Fruit fly (Drosophila melanogaster) whole organism, embryonic: ENCODE measurements around the gene CG15047.

Experiments used
- Adf1 ChIP-seq: fragments of 200-800 bp; sonication (Bioruptor generic); IDR thresholded peaks from 2 replicates; pipeline ENCODE4 v1.3.6; 2022; ENCODE audit warnings: missing biosample characterization, missing genetic modification characterization
- CG11247 ChIP-seq: fragments of 200-800 bp; sonication (Bioruptor generic); IDR thresholded peaks from 2 replicates; pipeline ENCODE4 v1.3.6; 2022; ENCODE audit warnings: missing biosample characterization, missing genetic modification characterization
- CG12071 ChIP-seq: fragments of 200-800 bp; sonication (Bioruptor generic); optimal IDR thresholded peaks from 3 replicates; lab custom pipeline; 2018; ENCODE audit warnings: missing biosample characterization, mild to moderate bottlenecking, missing genetic modification characterization
- CG15269 ChIP-seq: fragments of 200-800 bp; sonication (Bioruptor generic); optimal IDR thresholded peaks from 2 replicates; lab custom pipeline; 2018; ENCODE audit warnings: missing biosample characterization, mild to moderate bottlenecking, missing genetic modification characterization, moderate library complexity
- CG1603 ChIP-seq: fragments of 200-800 bp; sonication (Bioruptor generic); optimal IDR thresholded peaks from 2 replicates; lab custom pipeline; 2019; ENCODE audit warnings: missing biosample characterization, mild to moderate bottlenecking, missing genetic modification characterization, moderate library complexity
- CG34422 ChIP-seq: fragments of 200-800 bp; sonication (Bioruptor generic); IDR thresholded peaks from 3 replicates; pipeline ENCODE4 v1.3.6; 2022; ENCODE audit warnings: missing biosample characterization, missing genetic modification characterization
- CG6272 ChIP-seq: fragments of 200-800 bp; sonication (Bioruptor generic); IDR thresholded peaks from 2 replicates; pipeline ENCODE4 v1.3.6; 2022; ENCODE audit warnings: missing biosample characterization, missing genetic modification characterization
- CG7839 ChIP-seq: fragments of 200-800 bp; sonication (Bioruptor generic); optimal IDR thresholded peaks from 3 replicates; lab custom pipeline; 2018; ENCODE audit warnings: missing biosample characterization, mild to moderate bottlenecking, missing genetic modification characterization, moderate library complexity
- Dbx ChIP-seq: fragments of 200-800 bp; sonication (Bioruptor generic); IDR thresholded peaks from 3 replicates; pipeline ENCODE4 v1.3.6; 2022; ENCODE audit warnings: missing biosample characterization, missing genetic modification characterization
- Deaf1 ChIP-seq: fragments of 200-800 bp; optimal IDR thresholded peaks from 3 replicates; lab custom pipeline; 2019; ENCODE audit warnings: missing biosample characterization, mild to moderate bottlenecking, missing genetic modification characterization, moderate library complexity
- HHEX ChIP-seq: fragments of 200-800 bp; sonication (Bioruptor generic); optimal IDR thresholded peaks from 3 replicates; lab custom pipeline; 2017; ENCODE audit warnings: missing biosample characterization, mild to moderate bottlenecking, missing genetic modification characterization, missing genetic modification reagents
- HLHmδ ChIP-seq: fragments of 200-800 bp; sonication (Bioruptor generic); optimal IDR thresholded peaks from 2 replicates; lab custom pipeline; 2018; ENCODE audit warnings: missing biosample characterization, mild to moderate bottlenecking, missing genetic modification characterization, moderate library complexity
- Hmr ChIP-seq: fragments of 200-800 bp; sonication (Bioruptor generic); optimal IDR thresholded peaks from 3 replicates; lab custom pipeline; 2017; ENCODE audit warnings: mild to moderate bottlenecking, missing biosample characterization, missing genetic modification reagents, missing genetic modification characterization
- Lpt ChIP-seq: fragments of >200 bp; optimal IDR thresholded peaks from 2 replicates; lab custom pipeline; 2018; ENCODE audit warnings: missing biosample characterization, missing genetic modification characterization
- Nf-YB ChIP-seq: fragments of 200-800 bp; sonication (Bioruptor generic); optimal IDR thresholded peaks from 3 replicates; lab custom pipeline; 2019; ENCODE audit warnings: missing biosample characterization, mild to moderate bottlenecking, missing genetic modification characterization, moderate library complexity
- Nf-YC ChIP-seq: fragments of 200-800 bp; optimal IDR thresholded peaks from 3 replicates; lab custom pipeline; 2019; ENCODE audit warnings: missing biosample characterization, mild to moderate bottlenecking, missing genetic modification characterization, moderate library complexity
- Opbp ChIP-seq: fragments of 200-800 bp; sonication (Bioruptor generic); IDR thresholded peaks from 3 replicates; pipeline ENCODE4 v1.3.6; 2022; ENCODE audit warnings: missing biosample characterization, missing genetic modification characterization; ENCODE audit not compliant: partially characterized antibody
- Ptx1 ChIP-seq: fragments of 200-800 bp; sonication (Bioruptor generic); IDR thresholded peaks from 2 replicates; pipeline ENCODE4 v1.3.6; 2022; ENCODE audit warnings: missing biosample characterization, missing genetic modification characterization
- Spps ChIP-seq: fragments of 200-800 bp; sonication (Bioruptor generic); optimal IDR thresholded peaks from 2 replicates; lab custom pipeline; 2018; ENCODE audit warnings: missing biosample characterization, mild to moderate bottlenecking, missing genetic modification characterization
- Tbp ChIP-seq: fragments of >200 bp; optimal IDR thresholded peaks from 2 replicates; lab custom pipeline; 2018; ENCODE audit warnings: missing biosample characterization, missing genetic modification characterization
- abd-A ChIP-seq: fragments of 200-800 bp; sonication (Bioruptor generic); optimal IDR thresholded peaks from 3 replicates; lab custom pipeline; 2019; ENCODE audit warnings: missing biosample characterization, mild to moderate bottlenecking, missing genetic modification characterization, moderate library complexity
- crol ChIP-seq: fragments of 200-800 bp; sonication (Bioruptor generic); IDR thresholded peaks from 2 replicates; pipeline ENCODE4 v1.3.6; 2022; ENCODE audit warnings: missing biosample characterization, missing genetic modification characterization
- gfzf ChIP-seq: fragments of 200-800 bp; sonication (Bioruptor generic); optimal IDR thresholded peaks from 2 replicates; lab custom pipeline; 2016; ENCODE audit warnings: missing biosample characterization, mild to moderate bottlenecking, missing genetic modification characterization, moderate library complexity
- mam ChIP-seq: fragments of 200-800 bp; sonication (Bioruptor generic); optimal IDR thresholded peaks from 3 replicates; lab custom pipeline; 2016; ENCODE audit warnings: missing biosample characterization, missing genetic modification characterization
- onecut ChIP-seq: fragments of 200-800 bp; sonication (Bioruptor generic); IDR thresholded peaks from 2 replicates; pipeline ENCODE4 v1.3.6; 2022; ENCODE audit warnings: missing biosample characterization, missing genetic modification characterization
- otp ChIP-seq: fragments of 200-800 bp; sonication (Bioruptor generic); IDR thresholded peaks from 3 replicates; pipeline ENCODE4, ENCODE4 v1.3.6; 2022; ENCODE audit warnings: missing biosample characterization, missing genetic modification characterization
- pb ChIP-seq: fragments of 200-800 bp; sonication (Bioruptor generic); optimal IDR thresholded peaks from 3 replicates; lab custom pipeline; 2016; ENCODE audit warnings: missing biosample characterization, missing genetic modification characterization
- ro ChIP-seq: fragments of 200-800 bp; sonication (Bioruptor generic); IDR thresholded peaks from 2 replicates; pipeline ENCODE4 v1.3.6; 2022; ENCODE audit warnings: missing biosample characterization, missing genetic modification characterization
- scrt ChIP-seq: fragments of 200-800 bp; sonication (Bioruptor generic); optimal IDR thresholded peaks from 2 replicates; lab custom pipeline; 2018; ENCODE audit warnings: missing biosample characterization, mild to moderate bottlenecking, missing genetic modification characterization, moderate library complexity
- seq ChIP-seq: fragments of 200-800 bp; sonication (Bioruptor generic); IDR thresholded peaks from 2 replicates; pipeline ENCODE4 v1.3.6; 2022; ENCODE audit warnings: missing biosample characterization, missing genetic modification characterization
- sr ChIP-seq: fragments of 200-800 bp; sonication (Bioruptor generic); IDR thresholded peaks from 3 replicates; pipeline ENCODE4 v1.3.6; 2022; ENCODE audit warnings: missing biosample characterization, missing genetic modification characterization
- wek ChIP-seq: fragments of 200-800 bp; sonication (Bioruptor generic); optimal IDR thresholded peaks from 3 replicates; lab custom pipeline; 2018; ENCODE audit warnings: missing biosample characterization, mild to moderate bottlenecking, missing genetic modification characterization, moderate library complexity

The CG15047 gene

DNA sequence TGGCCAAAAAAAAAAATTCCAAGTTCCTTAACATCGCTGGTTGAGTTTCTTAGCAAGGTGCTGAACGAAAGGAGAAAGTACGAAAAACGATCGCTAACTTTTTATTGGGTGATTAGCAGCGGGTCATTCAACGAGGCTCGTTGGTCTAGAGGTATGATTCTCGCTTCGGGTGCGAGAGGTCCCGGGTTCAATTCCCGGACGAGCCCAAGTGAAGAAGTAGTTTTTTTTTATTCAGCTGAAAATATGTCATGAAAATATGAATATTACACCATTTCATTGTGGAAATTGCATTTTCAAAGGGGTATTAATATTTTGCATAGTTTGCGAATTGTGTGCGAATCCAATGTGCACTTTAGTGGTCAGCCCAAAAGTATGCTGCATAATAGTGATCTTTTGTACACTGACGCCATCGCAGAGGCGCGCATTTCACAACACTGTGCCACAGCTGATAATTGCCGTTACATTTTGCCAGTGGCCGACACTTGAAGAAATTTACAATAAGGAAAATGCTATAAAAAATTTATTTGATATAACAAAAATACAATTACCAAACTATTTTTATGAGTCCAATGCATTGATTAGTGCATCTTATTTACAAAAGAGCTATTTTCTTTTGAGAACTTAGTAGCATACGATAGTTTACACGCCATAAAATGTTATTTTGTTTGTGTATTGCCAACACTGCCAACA, 37.3 kb downstream of the CG15047 start (continued):
- no peak for TF ChIP-seq onecut (GFP tag; lab: Robert Waterston, UW)
- no peak for TF ChIP-seq wek
- no peak for TF ChIP-seq CG7839 (tag; lab: Kevin White, UChicago)

dm6 chrX:18575151-18575550, 46.7 kb downstream of the CG15047 start:
- TF ChIP-seq CG12071 (GFP tag; lab: Kevin White, UChicago) (peak; percentile 7), Dbx (GFP tag; lab: Robert Waterston, UW) (0 out of 3 replicates have a peak, but pooled peaks have one; percentile 8), Nf-YC (tag; lab: Kevin White, UChicago) (peak; percentile 94), CG34422 (no peak), HLHmδ (GFP tag; lab: Kevin White, UChicago) (no peak), crol (peak; percentile 62), CG15269 (tag; lab: Kevin White, UChicago) (no peak), HHEX (GFP tag; lab: Kevin White, UChicago) (no peak), Deaf1 (tag; lab: Kevin White, UChicago) (peak; percentile 90), Hmr (GFP tag; lab: Kevin White, UChicago) (no peak), CG1603 (tag; lab: Kevin White, UChicago) (no peak), mam (GFP tag; lab: Kevin White, UChicago) (no peak), CG6272 (no peak), Ptx1 (no peak), ro (no peak), sr (GFP tag; lab: Robert Waterston, UW) (0 out of 3 replicates have a peak, but pooled peaks have one; percentile 19), abd-A (peak; percentile 7), gfzf (GFP tag; lab: Kevin White, UChicago) (no peak), Lpt (GFP tag; lab: Kevin White, UChicago) (no peak), CG11247 (no peak), scrt (GFP tag; lab: Kevin White, UChicago) (no peak), Spps (tag; lab: Kevin White, UChicago) (no peak), Tbp (no peak), seq (GFP tag; lab: Robert Waterston, UW) (peak; percentile 63; the same call in 1 of the 2 replicates), pb (GFP tag; lab: Kevin White, UChicago) (no peak), CG7839 (tag; lab: Kevin White, UChicago) (no peak), Opbp (GFP tag; lab: Robert Waterston, UW) (no peak), Nf-YB (GFP tag; lab: Kevin White, UChicago) (peak; percentile 77), Adf1 (peak; percentile 43; the same call in 1 of the 2 replicates), otp (no peak)
